Worm (Caenorhabditis elegans): Measurements from ENCODE around the gene gcy-6.

DNA sequence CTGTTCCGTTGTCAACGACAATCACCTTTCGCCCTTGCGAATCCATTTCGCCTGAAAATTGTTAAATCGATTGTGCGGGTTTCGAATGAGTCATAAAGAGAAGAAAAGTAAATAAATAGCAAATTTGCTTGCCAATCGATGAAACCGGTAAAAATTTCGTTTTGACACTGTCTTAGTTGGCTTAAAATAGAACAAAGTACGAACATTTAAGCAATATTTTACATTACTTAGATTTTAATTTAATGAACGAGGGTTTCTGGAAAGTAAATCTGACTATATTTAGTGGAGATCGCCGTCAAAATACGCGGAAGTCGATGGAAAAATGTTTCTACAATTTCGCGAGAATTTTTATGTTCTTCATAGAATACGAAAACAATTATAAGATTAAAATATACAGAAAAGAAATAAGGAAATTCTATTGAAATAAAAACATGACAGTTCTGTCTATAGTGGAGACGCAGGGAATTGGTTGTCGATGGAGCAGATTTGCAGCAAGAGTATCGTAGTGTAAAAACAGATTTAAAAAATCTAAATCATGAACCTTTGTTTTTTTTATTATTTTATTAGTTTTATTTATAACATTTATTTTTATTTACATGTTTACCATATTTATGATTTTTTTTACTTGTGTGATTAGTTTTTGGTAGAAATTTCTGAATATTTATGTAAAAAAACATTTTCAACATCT lies 24.6 kb upstream of the gcy-6 start, which contains the start of gene arx-2:
- TF ChIP-seq efl-1 (optimal IDR thresholded peaks at IDR 0.05) (peak; percentile 40 to 44), efl-1 (GFP tag; optimal IDR thresholded peaks at IDR 0.05 in 1 of 2) (peak; percentile 49 to 85), ceh-82 (tag; optimal IDR thresholded peaks at IDR 0.05) (peak in 1 of 3 experiments; percentile 30), sox-4 (tag; optimal IDR thresholded peaks at IDR 0.05) (no peak), nhr-237 (tag; optimal IDR thresholded peaks at IDR 0.05) (no peak), lin-13 (GFP tag; optimal IDR thresholded peaks at IDR 0.05) (peak; percentile 6), lin-15B (tag; optimal IDR thresholded peaks at IDR 0.05) (peak; percentile 54), fkh-10 (GFP tag; optimal IDR thresholded peaks at IDR 0.05) (no peak)

All from whole organism, L1 larva.